ENCODE assay signal across 1 fruit fly cellular context in genomic region chr3R:17700488-17701130, dm6.
TF ChIP-seq lines count a peak whose summit lies in the region.

No protein-coding gene starts in this region.

TF ChIP-seq in whole organism, embryonic, 481 proteins besides CTCF, POLR2A, EP300 and RAD21 (continued from another document):
- TF ChIP-seq Sox102F (GFP tag; optimal IDR thresholded peaks at IDR 0.05; lab: Kevin White, UChicago) (peak; percentile 99), lov (optimal IDR thresholded peaks at IDR 0.05; lab: Kevin White, UChicago) (no peak), lov (GFP tag; IDR thresholded peaks at IDR 0.05; lab: Robert Waterston, UW) (peak; percentile 88), sqz (GFP tag; optimal IDR thresholded peaks at IDR 0.05; lab: Kevin White, UChicago) (no peak), CG17359 (tag; optimal IDR thresholded peaks at IDR 0.05; lab: Kevin White, UChicago) (peak; percentile 99), vnd (GFP tag; IDR thresholded peaks at IDR 0.05; lab: Robert Waterston, UW; ENCODE audit: partially characterized antibody) (no peak), CG10209 (GFP tag; optimal IDR thresholded peaks at IDR 0.05; lab: Kevin White, UChicago) (peak; percentile 99), cato (GFP tag; optimal IDR thresholded peaks at IDR 0.05; lab: Kevin White, UChicago; ENCODE audit: borderline replicate concordance) (peak; percentile 93), eyg (GFP tag; optimal IDR thresholded peaks at IDR 0.05; lab: Kevin White, UChicago) (peak; percentile 56), odd (GFP tag; optimal IDR thresholded peaks at IDR 0.05; lab: Kevin White, UChicago) (peak; percentile 99), amos (GFP tag; IDR thresholded peaks at IDR 0.05; lab: Robert Waterston, UW; ENCODE audit: partially characterized antibody) (no peak; the same call in 1 of the 2 replicates), dati (GFP tag; IDR thresholded peaks at IDR 0.05; lab: Robert Waterston, UW) (peak; percentile 92), Six4 (GFP tag; optimal IDR thresholded peaks at IDR 0.05; lab: Kevin White, UChicago) (peak; percentile 96), Lhr (GFP tag; optimal IDR thresholded peaks at IDR 0.05; lab: Kevin White, UChicago) (no peak), zen (tag; optimal IDR thresholded peaks at IDR 0.05; lab: Kevin White, UChicago) (peak; percentile 93), HLHmδ (GFP tag; optimal IDR thresholded peaks at IDR 0.05; lab: Kevin White, UChicago) (no peak), CG4617 (GFP tag; optimal IDR thresholded peaks at IDR 0.05; lab: Kevin White, UChicago; ENCODE audit: borderline replicate concordance) (peak; percentile 90), CG8089 (GFP tag; optimal IDR thresholded peaks at IDR 0.05; lab: Kevin White, UChicago) (peak; percentile 41), CG13287 (GFP tag; IDR thresholded peaks at IDR 0.05; lab: Robert Waterston, UW; ENCODE audit: partially characterized antibody) (no peak; the same call in 1 of the 2 replicates), Hmx (GFP tag; optimal IDR thresholded peaks at IDR 0.05; lab: Kevin White, UChicago) (peak; percentile 60), ERR (GFP tag; optimal IDR thresholded peaks at IDR 0.05; lab: Kevin White, UChicago) (no peak), Oaz (GFP tag; IDR thresholded peaks at IDR 0.05; lab: Robert Waterston, UW) (peak; percentile 97), CG18262 (tag; optimal IDR thresholded peaks at IDR 0.05; lab: Kevin White, UChicago) (peak; percentile 99), CG9215 (GFP tag; IDR thresholded peaks at IDR 0.05; lab: Robert Waterston, UW) (peak; percentile 98), slbo (GFP tag; IDR thresholded peaks at IDR 0.05; lab: Robert Waterston, UW) (peak; percentile 99), so (GFP tag; IDR thresholded peaks at IDR 0.05; lab: Robert Waterston, UW) (peak; percentile 99), CG15011 (GFP tag; optimal IDR thresholded peaks at IDR 0.05; lab: Kevin White, UChicago) (peak; percentile 93), CG1602 (GFP tag; optimal IDR thresholded peaks at IDR 0.05; lab: Kevin White, UChicago) (peak; percentile 96), ash1 (GFP tag; optimal IDR thresholded peaks at IDR 0.05; lab: Kevin White, UChicago) (peak; percentile 84), twi (tag; optimal IDR thresholded peaks at IDR 0.05; lab: Kevin White, UChicago) (peak; percentile 96), kah (GFP tag; optimal IDR thresholded peaks at IDR 0.05; lab: Kevin White, UChicago) (peak; percentile 96), TFAM (GFP tag; optimal IDR thresholded peaks at IDR 0.05; lab: Kevin White, UChicago) (peak; percentile 57), abd-A (tag; optimal IDR thresholded peaks at IDR 0.05; lab: Kevin White, UChicago) (peak; percentile 94), zfh2 (GFP tag; optimal IDR thresholded peaks at IDR 0.05; lab: Kevin White, UChicago) (peak; percentile 83), disco-r (GFP tag; optimal IDR thresholded peaks at IDR 0.05; lab: Kevin White, UChicago) (peak; percentile 13)
